Worm (Caenorhabditis elegans) whole organism, young adult: ENCODE results near the gene E04F6.8.

ENCODE experiments used
- K12H6.12 ChIP-seq: fragments of 200-800 bp; sonication (Bioruptor generic); optimal IDR thresholded peaks from 2 replicates; lab custom pipeline; 2018; ENCODE audit warnings: mild to moderate bottlenecking, missing genetic modification characterization, missing compliant biosample characterization
- T26A5.8 ChIP-seq: sonication (generic microtip); optimal IDR thresholded peaks from 2 replicates; lab custom pipeline; 2016; ENCODE audit warnings: missing genetic modification characterization, missing compliant biosample characterization
- dox-1 ChIP-seq: fragments of 200-800 bp; sonication (Bioruptor generic); IDR thresholded peaks from 2 replicates; pipeline ENCODE4 v1.3.6; 2022; ENCODE audit warnings: missing genetic modification reagents, missing genetic modification characterization, missing compliant biosample characterization
- somi-1 ChIP-seq: fragments of 200-800 bp; sonication (Bioruptor generic); optimal IDR thresholded peaks from 2 replicates; lab custom pipeline; 2018; ENCODE audit warnings: mild to moderate bottlenecking, missing genetic modification characterization, missing compliant biosample characterization

E04F6.8 gene

DNA sequence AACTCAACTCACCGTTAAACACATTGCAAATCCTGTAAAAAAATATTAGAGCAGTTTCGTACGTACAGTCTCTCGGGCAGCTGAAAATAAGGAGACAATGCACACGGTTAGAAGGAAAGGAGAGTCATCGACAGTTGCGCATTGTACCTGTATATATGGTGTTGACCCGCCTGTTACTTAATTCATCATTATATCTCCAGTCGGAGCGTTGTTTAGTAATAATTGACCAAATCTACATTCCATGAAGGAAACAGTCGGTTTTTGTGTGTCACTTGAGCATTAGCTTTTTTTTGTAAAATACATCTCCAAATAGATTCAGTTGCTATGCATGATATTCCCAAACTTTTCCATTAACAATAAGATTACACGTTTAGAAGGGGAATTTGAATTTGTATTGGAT lies 49.7 kb downstream of the E04F6.8 start, which contains the start of gene C27H5.12 (continued):
- TF ChIP-seq dox-1 (GFP tag; lab: Robert Waterston, UW) (no peak), K12H6.12 (tag; lab: Kevin White, UChicago) (no peak), somi-1 (no peak), T26A5.8 (no peak)
